Fruit fly (Drosophila melanogaster) whole organism, embryonic: ENCODE measurements around the gene CG15160.

ENCODE experiments used
- Adf1 ChIP-seq: fragments of 200-800 bp; sonication (Bioruptor generic); IDR thresholded peaks from 2 replicates; pipeline ENCODE4 v1.3.6; 2022; ENCODE audit warnings: missing biosample characterization, missing genetic modification characterization
- B-H1 ChIP-seq: fragments of 200-800 bp; sonication (Bioruptor generic); IDR thresholded peaks from 3 replicates; pipeline ENCODE4 v1.3.6; 2022; ENCODE audit warnings: missing biosample characterization, missing genetic modification characterization
- Bteb2 ChIP-seq: fragments of 200-800 bp; sonication (Bioruptor generic); optimal IDR thresholded peaks from 2 replicates; lab custom pipeline; 2016; ENCODE audit warnings: missing biosample characterization, missing genetic modification characterization
- CG10267 ChIP-seq: fragments of 200-800 bp; sonication (Bioruptor generic); optimal IDR thresholded peaks from 2 replicates; lab custom pipeline; 2018; ENCODE audit warnings: missing biosample characterization, mild to moderate bottlenecking, missing genetic modification characterization, moderate library complexity
- CG11695 ChIP-seq: fragments of 200-800 bp; sonication (Bioruptor generic); IDR thresholded peaks from 3 replicates; pipeline ENCODE4 v1.3.6; 2022; ENCODE audit warnings: missing biosample characterization, missing genetic modification characterization
- CG11696 ChIP-seq: fragments of 200-800 bp; sonication (Bioruptor generic); IDR thresholded peaks from 2 replicates; pipeline ENCODE4 v1.3.6; 2022; ENCODE audit warnings: missing biosample characterization, missing genetic modification characterization
- CG12155 ChIP-seq: fragments of 200-800 bp; sonication (Bioruptor generic); optimal IDR thresholded peaks from 3 replicates; lab custom pipeline; 2016; ENCODE audit warnings: missing biosample characterization, missing genetic modification characterization
- CG12744 ChIP-seq: fragments of 200-800 bp; sonication (Bioruptor generic); optimal IDR thresholded peaks from 2 replicates; lab custom pipeline; 2016; ENCODE audit warnings: missing biosample characterization, missing genetic modification characterization
- CG13424 ChIP-seq: fragments of 200-800 bp; sonication (Bioruptor generic); optimal IDR thresholded peaks from 2 replicates; lab custom pipeline; 2019; ENCODE audit warnings: missing biosample characterization, mild to moderate bottlenecking, missing genetic modification characterization, moderate library complexity
- CG15269 ChIP-seq: fragments of 200-800 bp; sonication (Bioruptor generic); optimal IDR thresholded peaks from 2 replicates; lab custom pipeline; 2018; ENCODE audit warnings: missing biosample characterization, mild to moderate bottlenecking, missing genetic modification characterization, moderate library complexity
- CG1602 ChIP-seq: fragments of 200-800 bp; sonication (Bioruptor generic); optimal IDR thresholded peaks from 3 replicates; lab custom pipeline; 2016; ENCODE audit warnings: missing biosample characterization, missing genetic modification characterization
- CG1603 ChIP-seq: fragments of 200-800 bp; sonication (Bioruptor generic); optimal IDR thresholded peaks from 2 replicates; lab custom pipeline; 2019; ENCODE audit warnings: missing biosample characterization, mild to moderate bottlenecking, missing genetic modification characterization, moderate library complexity
- CG16863 ChIP-seq: fragments of 200-800 bp; sonication (Bioruptor generic); optimal IDR thresholded peaks from 3 replicates; lab custom pipeline; 2016; ENCODE audit warnings: missing biosample characterization, missing genetic modification characterization
- CG17186 ChIP-seq: fragments of 200-800 bp; sonication (Bioruptor generic); optimal IDR thresholded peaks from 3 replicates; lab custom pipeline; 2017; ENCODE audit warnings: missing biosample characterization, missing genetic modification reagents, missing genetic modification characterization
- CG17359 ChIP-seq: fragments of 200-800 bp; sonication (Bioruptor generic); optimal IDR thresholded peaks from 3 replicates; lab custom pipeline; 2018; ENCODE audit warnings: missing biosample characterization, mild to moderate bottlenecking, missing genetic modification characterization, moderate library complexity
- CG2129 ChIP-seq: fragments of 200-800 bp; sonication (Bioruptor generic); IDR thresholded peaks from 2 replicates; pipeline ENCODE4 v1.3.6; 2022; ENCODE audit warnings: missing biosample characterization, missing genetic modification characterization; ENCODE audit not compliant: partially characterized antibody
- CG2875 ChIP-seq: fragments of 200-800 bp; sonication (Bioruptor generic); optimal IDR thresholded peaks from 2 replicates; lab custom pipeline; 2017; ENCODE audit warnings: missing biosample characterization, mild to moderate bottlenecking, missing genetic modification characterization, missing genetic modification reagents
- CG31388 ChIP-seq: fragments of 200-800 bp; sonication (Bioruptor generic); optimal IDR thresholded peaks from 2 replicates; lab custom pipeline; 2016; ENCODE audit warnings: missing biosample characterization, missing genetic modification characterization
- CG34376 ChIP-seq: fragments of 200-800 bp; sonication (Bioruptor generic); optimal IDR thresholded peaks from 2 replicates; lab custom pipeline; 2018; ENCODE audit warnings: missing biosample characterization, mild to moderate bottlenecking, missing genetic modification characterization
- CG7745 ChIP-seq: fragments of 200-800 bp; sonication (Bioruptor generic); optimal IDR thresholded peaks from 2 replicates; lab custom pipeline; 2018; ENCODE audit warnings: missing biosample characterization, mild to moderate bottlenecking, missing genetic modification characterization, moderate library complexity
- CG7963 ChIP-seq: fragments of 200-800 bp; sonication (Bioruptor generic); IDR thresholded peaks from 3 replicates; pipeline ENCODE4 v1.3.6; 2022; ENCODE audit warnings: missing biosample characterization, missing genetic modification characterization; ENCODE audit not compliant: partially characterized antibody
- HLH54F ChIP-seq: fragments of 200-800 bp; sonication (Bioruptor generic); optimal IDR thresholded peaks from 3 replicates; lab custom pipeline; 2016; ENCODE audit warnings: missing biosample characterization, missing genetic modification characterization
- Mes4 ChIP-seq: fragments of 200-800 bp; sonication (Bioruptor generic); optimal IDR thresholded peaks from 2 replicates; lab custom pipeline; 2016; ENCODE audit warnings: missing biosample characterization, missing genetic modification characterization
- Oli ChIP-seq: fragments of 200-800 bp; sonication (Bioruptor generic); optimal IDR thresholded peaks from 2 replicates; lab custom pipeline; 2018; ENCODE audit warnings: missing biosample characterization, mild to moderate bottlenecking, missing genetic modification characterization, moderate library complexity
- Rfx ChIP-seq: fragments of 200-800 bp; sonication (Bioruptor generic); IDR thresholded peaks from 2 replicates; pipeline ENCODE4 v1.3.6; 2022; ENCODE audit warnings: missing biosample characterization, missing genetic modification characterization
- Sox102F ChIP-seq: fragments of 200-800 bp; sonication (Bioruptor generic); optimal IDR thresholded peaks from 2 replicates; lab custom pipeline; 2018; ENCODE audit warnings: missing biosample characterization, mild to moderate bottlenecking, missing genetic modification characterization, moderate library complexity
- TFAM ChIP-seq: fragments of 200-800 bp; sonication (Bioruptor generic); optimal IDR thresholded peaks from 2 replicates; lab custom pipeline; 2017; ENCODE audit warnings: missing biosample characterization, missing genetic modification characterization, inconsistent platforms
- Taf1 ChIP-seq: fragments of 200-800 bp; sonication (Bioruptor generic); IDR thresholded peaks from 2 replicates; pipeline ENCODE4 v1.3.6; 2022; ENCODE audit warnings: missing biosample characterization, missing genetic modification characterization
- Vsx1 ChIP-seq: fragments of 200-800 bp; sonication (Bioruptor generic); optimal IDR thresholded peaks from 2 replicates; lab custom pipeline; 2017; ENCODE audit warnings: missing biosample characterization, mild to moderate bottlenecking, missing genetic modification characterization, missing genetic modification reagents
- Xbp1 ChIP-seq: fragments of 200-800 bp; sonication (Bioruptor generic); optimal IDR thresholded peaks from 3 replicates; lab custom pipeline; 2016; ENCODE audit warnings: missing biosample characterization, mild to moderate bottlenecking, missing genetic modification characterization
- amos ChIP-seq: fragments of 200-800 bp; sonication (Bioruptor generic); IDR thresholded peaks from 2 replicates; pipeline ENCODE4 v1.3.6; 2022; ENCODE audit warnings: missing biosample characterization, missing genetic modification characterization; ENCODE audit not compliant: partially characterized antibody
- ara ChIP-seq: fragments of 200-800 bp; sonication (Bioruptor generic); IDR thresholded peaks from 2 replicates; pipeline ENCODE4 v1.3.6; 2022; ENCODE audit warnings: missing biosample characterization, missing genetic modification characterization
- ash1 ChIP-seq: fragments of 200-800 bp; sonication (Bioruptor generic); optimal IDR thresholded peaks from 2 replicates; lab custom pipeline; 2018; ENCODE audit warnings: missing biosample characterization, mild to moderate bottlenecking, missing genetic modification characterization
- caup ChIP-seq: fragments of 200-800 bp; sonication (Bioruptor generic); optimal IDR thresholded peaks from 3 replicates; lab custom pipeline; 2017; ENCODE audit warnings: missing biosample characterization, mild to moderate bottlenecking, missing genetic modification characterization, moderate library complexity; ENCODE audit not compliant: severe bottlenecking
- chif ChIP-seq, 2 experiments: fragments of 200-800 bp; sonication (Bioruptor generic); optimal IDR thresholded peaks; 3 replicates each; lab custom pipeline; 2016; ENCODE audit warnings: missing biosample characterization in 2 of 2, missing genetic modification characterization in 2 of 2
- chn ChIP-seq: fragments of 200-800 bp; sonication (Bioruptor generic); optimal IDR thresholded peaks from 2 replicates; lab custom pipeline; 2016; ENCODE audit warnings: missing biosample characterization, missing genetic modification characterization
- dmrt11E ChIP-seq: fragments of 200-800 bp; sonication (Bioruptor generic); optimal IDR thresholded peaks from 3 replicates; lab custom pipeline; 2018; ENCODE audit warnings: missing biosample characterization, mild to moderate bottlenecking, missing genetic modification characterization, moderate library complexity
- kni ChIP-seq: fragments of 200-800 bp; sonication (Bioruptor generic); optimal IDR thresholded peaks from 3 replicates; lab custom pipeline; 2017; ENCODE audit warnings: mild to moderate bottlenecking, missing biosample characterization, missing genetic modification reagents, missing genetic modification characterization
- nerfin-2 ChIP-seq: fragments of 200-800 bp; sonication (Bioruptor generic); IDR thresholded peaks from 2 replicates; pipeline ENCODE4 v1.3.6; 2022; ENCODE audit warnings: missing biosample characterization, missing genetic modification characterization; ENCODE audit not compliant: partially characterized antibody
- nom ChIP-seq: fragments of 200-800 bp; sonication (Bioruptor generic); optimal IDR thresholded peaks from 2 replicates; lab custom pipeline; 2017; ENCODE audit warnings: missing biosample characterization, missing genetic modification characterization, mild to moderate bottlenecking, moderate library complexity, missing genetic modification reagents
- pho ChIP-seq: fragments of 200-800 bp; sonication (Bioruptor generic); optimal IDR thresholded peaks from 2 replicates; lab custom pipeline; 2016; ENCODE audit warnings: missing biosample characterization, missing genetic modification characterization
- phol ChIP-seq: fragments of 200-800 bp; sonication (Bioruptor generic); optimal IDR thresholded peaks from 3 replicates; lab custom pipeline; 2018; ENCODE audit warnings: missing biosample characterization, mild to moderate bottlenecking, missing genetic modification characterization, moderate library complexity
- ranshi ChIP-seq: fragments of 200-800 bp; sonication (Bioruptor generic); IDR thresholded peaks from 2 replicates; pipeline ENCODE4 v1.3.6; 2022; ENCODE audit warnings: missing biosample characterization, missing genetic modification characterization
- repo ChIP-seq: fragments of 200-800 bp; sonication (Bioruptor generic); optimal IDR thresholded peaks from 2 replicates; lab custom pipeline; 2016; ENCODE audit warnings: missing biosample characterization, missing genetic modification characterization
- rib ChIP-seq: fragments of 200-800 bp; sonication (Bioruptor generic); IDR thresholded peaks from 2 replicates; pipeline ENCODE4 v1.3.6; 2022; ENCODE audit warnings: missing biosample characterization, missing genetic modification characterization
- sna ChIP-seq: fragments of 200-800 bp; sonication (Bioruptor generic); IDR thresholded peaks from 2 replicates; pipeline ENCODE4 v1.3.6; 2022; ENCODE audit warnings: missing biosample characterization, missing genetic modification characterization; ENCODE audit not compliant: partially characterized antibody
- stwl ChIP-seq: fragments of 200-800 bp; sonication (Bioruptor generic); optimal IDR thresholded peaks from 3 replicates; lab custom pipeline; 2018; ENCODE audit warnings: missing biosample characterization, mild to moderate bottlenecking, missing genetic modification characterization, moderate library complexity
- unpg ChIP-seq: fragments of 200-800 bp; sonication (Bioruptor generic); optimal IDR thresholded peaks from 3 replicates; lab custom pipeline; 2018; ENCODE audit warnings: missing biosample characterization, mild to moderate bottlenecking, missing genetic modification characterization, moderate library complexity
- yki ChIP-seq: fragments of >200 bp; optimal IDR thresholded peaks from 3 replicates; lab custom pipeline; 2018
- z ChIP-seq: fragments of 200-800 bp; sonication (Bioruptor generic); IDR thresholded peaks from 3 replicates; pipeline ENCODE4 v1.3.6; 2022; ENCODE audit warnings: missing biosample characterization, missing genetic modification characterization

CG15160 gene

DNA sequence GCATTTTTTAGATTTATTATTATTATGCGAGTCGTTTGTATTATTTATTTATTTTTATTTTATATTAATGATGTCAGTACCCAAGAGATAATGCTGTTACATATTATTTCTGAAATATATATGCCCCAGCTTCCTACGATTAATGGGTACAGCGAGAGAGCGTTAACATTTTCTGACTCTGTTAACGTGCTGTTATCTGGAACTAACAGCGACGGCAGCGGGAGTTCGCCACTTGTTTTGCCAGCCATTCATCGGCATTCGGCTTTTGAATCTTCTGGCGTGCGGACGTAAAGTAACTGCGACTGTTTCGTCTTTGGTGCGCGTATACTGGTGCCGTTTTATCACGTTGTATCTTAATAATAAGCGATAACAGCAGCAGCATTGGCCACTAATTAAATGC is 26.3 kb downstream of the CG15160 start, which contains the start of gene MESR3 (continued):
- no peak for TF ChIP-seq CG31388 (GFP tag; lab: Kevin White, UChicago)
- TF ChIP-seq Vsx1 (GFP tag; lab: Kevin White, UChicago) = no peak
- TF ChIP-seq CG10267 (tag; lab: Kevin White, UChicago) = peak; percentile 75
- TF ChIP-seq B-H1 = peak; percentile 70; the same call in 1 of the 3 replicates
- TF ChIP-seq unpg (GFP tag; lab: Kevin White, UChicago) = peak; percentile 46
- no peak for TF ChIP-seq yki (lab: Kevin White, UChicago)
- TF ChIP-seq CG7745 (tag; lab: Kevin White, UChicago) = no peak
- TF ChIP-seq repo = no peak
- no peak for TF ChIP-seq Bteb2 (GFP tag; lab: Kevin White, UChicago)
- peak; percentile 49 for TF ChIP-seq stwl (tag; lab: Kevin White, UChicago)
- TF ChIP-seq Taf1 = peak; percentile 51; the same call in 1 of the 2 replicates
- peak; percentile 74 for TF ChIP-seq phol (tag; lab: Kevin White, UChicago)
- TF ChIP-seq dmrt11E (tag; lab: Kevin White, UChicago) = peak; percentile 34
- no peak for TF ChIP-seq Mes4 (GFP tag; lab: Kevin White, UChicago)
- TF ChIP-seq amos (GFP tag; lab: Robert Waterston, UW) = peak; percentile 42; the same call in 1 of the 2 replicates
- TF ChIP-seq chn (GFP tag; lab: Kevin White, UChicago) = peak; percentile 27
- peak; percentile 81 for TF ChIP-seq nom
- TF ChIP-seq ara (GFP tag; lab: Robert Waterston, UW) = peak; percentile 58; the same call in 1 of the 2 replicates
- TF ChIP-seq caup = peak; percentile 64
- no peak for TF ChIP-seq CG7963 (GFP tag; lab: Robert Waterston, UW)
- TF ChIP-seq Rfx = peak; percentile 50
- peak; percentile 60 for TF ChIP-seq CG2875 (GFP tag; lab: Kevin White, UChicago)
- no peak for TF ChIP-seq sna
- TF ChIP-seq Adf1 (GFP tag; lab: Robert Waterston, UW) = peak; percentile 45; the same call in 1 of the 2 replicates
- no peak for TF ChIP-seq CG12744
- peak; percentile 88 for TF ChIP-seq CG17359 (tag; lab: Kevin White, UChicago)
- TF ChIP-seq CG11696 (GFP tag; lab: Robert Waterston, UW) = peak; percentile 71
- no peak for TF ChIP-seq rib (GFP tag; lab: Robert Waterston, UW)
- TF ChIP-seq z (GFP tag; lab: Robert Waterston, UW) = 0 out of 3 replicates have a peak, but pooled peaks have one; percentile 30
- peak; percentile 39 for TF ChIP-seq CG13424
- TF ChIP-seq CG1603 = no peak
- TF ChIP-seq ash1 (GFP tag; lab: Kevin White, UChicago) = peak; percentile 72
- TF ChIP-seq CG12155 = no peak
- no peak for TF ChIP-seq kni (GFP tag; lab: Kevin White, UChicago)
- TF ChIP-seq chif (GFP tag; optimal IDR thresholded peaks at IDR 0.05; lab: Kevin White, UChicago) = no peak
- TF ChIP-seq CG34376 (GFP tag; lab: Kevin White, UChicago) = peak; percentile 74
- no peak for TF ChIP-seq nerfin-2 (GFP tag; lab: Robert Waterston, UW)
- TF ChIP-seq CG15269 (tag; lab: Kevin White, UChicago) = peak; percentile 88
- no peak for TF ChIP-seq CG2129 (GFP tag; lab: Robert Waterston, UW)
- peak; percentile 11 for TF ChIP-seq HLH54F (GFP tag; lab: Kevin White, UChicago)
- TF ChIP-seq CG1602 = peak; percentile 58
- TF ChIP-seq Xbp1 (GFP tag; lab: Kevin White, UChicago) = peak; percentile 76
- peak; percentile 74 for TF ChIP-seq CG11695 (GFP tag; lab: Robert Waterston, UW)
- TF ChIP-seq pho (GFP tag; lab: Kevin White, UChicago) = no peak
- TF ChIP-seq Sox102F = peak; percentile 16
- no peak for TF ChIP-seq CG16863
- peak; percentile 37 for TF ChIP-seq Oli (tag; lab: Kevin White, UChicago)
- TF ChIP-seq ranshi (GFP tag; lab: Robert Waterston, UW) = peak; percentile 77
- TF ChIP-seq TFAM (GFP tag; lab: Kevin White, UChicago) = no peak
- no peak for TF ChIP-seq CG17186 (GFP tag; lab: Kevin White, UChicago)
